Worm (Caenorhabditis elegans) whole organism, L1 larva: Measurements from ENCODE around the gene ghi-1.

ENCODE experiments used
- C04F5.9 ChIP-seq: sonication (generic microtip); optimal IDR thresholded peaks from 2 replicates; lab custom pipeline; 2016; ENCODE audit warnings: missing genetic modification characterization, missing compliant biosample characterization
- C16A3.4 ChIP-seq: fragments of 150-350 bp; optimal IDR thresholded peaks from 2 replicates; lab custom pipeline; 2014; ENCODE audit warnings: missing biosample characterization, missing genetic modification characterization
- C34B4.2 ChIP-seq: sonication (generic microtip); optimal IDR thresholded peaks from 2 replicates; lab custom pipeline; 2017; ENCODE audit warnings: mild to moderate bottlenecking, missing genetic modification characterization, missing compliant biosample characterization
- alr-1 ChIP-seq: fragments of 200-800 bp; sonication (Bioruptor generic); optimal IDR thresholded peaks from 2 replicates; lab custom pipeline; 2018; ENCODE audit warnings: borderline replicate concordance, mild to moderate bottlenecking, missing genetic modification characterization, missing compliant biosample characterization
- aly-2 ChIP-seq: fragments of 150-350 bp; optimal IDR thresholded peaks from 2 replicates; lab custom pipeline; 2014; ENCODE audit warnings: missing biosample characterization, missing genetic modification characterization
- ceh-8 ChIP-seq: fragments of 200-800 bp; sonication (Bioruptor generic); optimal IDR thresholded peaks from 2 replicates; lab custom pipeline; 2018; ENCODE audit warnings: mild to moderate bottlenecking, missing genetic modification characterization, moderate library complexity, missing compliant biosample characterization
- ceh-82 ChIP-seq, 3 experiments: fragments of 150-350 bp in 1 of 3; sonication (generic microtip) in 2 of 3; optimal IDR thresholded peaks; 2 replicates each; lab custom pipeline; 2014 to 2017; ENCODE audit warnings: missing biosample characterization in 3 of 3, missing genetic modification characterization in 3 of 3
- ces-1 ChIP-seq: fragments of 150-350 bp; optimal IDR thresholded peaks from 2 replicates; lab custom pipeline; 2014; ENCODE audit warnings: missing biosample characterization, missing genetic modification reagents, missing genetic modification characterization
- dpl-1 ChIP-seq, 3 experiments: fragments of 150-350 bp in 2 of 3; sonication (generic microtip) in 1 of 3; optimal IDR thresholded peaks; 2 replicates each; lab custom pipeline; 2014 to 2017; ENCODE audit warnings: missing biosample characterization in 3 of 3, missing genetic modification characterization in 3 of 3, missing genetic modification reagents in 3 of 3
- efl-1 ChIP-seq, 4 experiments: fragments of 150-350 bp; optimal IDR thresholded peaks in 3 of 4; peaks in 1 of 4; 1 replicate in 1 of 4; 2 replicates in 3 of 4; lab custom pipeline; 2014; ENCODE audit warnings: missing biosample characterization in 2 of 4, missing genetic modification characterization in 2 of 4, missing genetic modification reagents in 2 of 4
- elt-3 ChIP-seq, 6 experiments: fragments of 150-350 bp in 1 of 6; sonication (generic microtip); optimal IDR thresholded peaks; 2 replicates each; lab custom pipeline; 2017 to 2018; ENCODE audit warnings: missing biosample characterization in 6 of 6, missing genetic modification characterization in 6 of 6, inconsistent platforms in 1 of 6
- fkh-10 ChIP-seq: sonication (generic microtip); optimal IDR thresholded peaks from 2 replicates; lab custom pipeline; 2017; ENCODE audit warnings: missing biosample characterization, missing genetic modification reagents, missing genetic modification characterization
- fkh-8 ChIP-seq: sonication (generic microtip); optimal IDR thresholded peaks from 2 replicates; lab custom pipeline; 2016; ENCODE audit warnings: mild to moderate bottlenecking, missing genetic modification characterization, missing compliant biosample characterization
- hpl-2 ChIP-seq: fragments of 150-350 bp; optimal IDR thresholded peaks from 2 replicates; lab custom pipeline; 2014; ENCODE audit warnings: missing biosample characterization, missing genetic modification reagents, missing genetic modification characterization
- jun-1 ChIP-seq: fragments of 150-350 bp; optimal IDR thresholded peaks from 2 replicates; lab custom pipeline; 2014; ENCODE audit warnings: missing biosample characterization, missing genetic modification reagents, missing genetic modification characterization
- lin-14 ChIP-seq: fragments of 200-800 bp; sonication (Bioruptor generic); optimal IDR thresholded peaks from 2 replicates; lab custom pipeline; 2018; ENCODE audit warnings: mild to moderate bottlenecking, missing genetic modification characterization, moderate library complexity, missing compliant biosample characterization
- lin-35 ChIP-seq, 2 experiments: fragments of 150-350 bp; optimal IDR thresholded peaks; 2 replicates each; lab custom pipeline; 2014; ENCODE audit warnings: missing biosample characterization in 2 of 2, missing genetic modification characterization in 2 of 2, missing genetic modification reagents in 2 of 2
- lsy-2 ChIP-seq, 2 experiments: fragments of 150-350 bp; optimal IDR thresholded peaks; 2 replicates each; lab custom pipeline; 2014; ENCODE audit warnings: missing biosample characterization in 2 of 2, missing genetic modification characterization in 2 of 2
- mdl-1 ChIP-seq, 2 experiments: fragments of 150-350 bp; optimal IDR thresholded peaks; 2 replicates each; lab custom pipeline; 2014 to 2017; ENCODE audit warnings: missing biosample characterization in 2 of 2, missing genetic modification characterization in 2 of 2, inconsistent platforms in 1 of 2
- mef-2 ChIP-seq: fragments of 150-350 bp; optimal IDR thresholded peaks from 2 replicates; lab custom pipeline; 2014; ENCODE audit warnings: missing biosample characterization, missing genetic modification characterization
- nhr-11 ChIP-seq: fragments of 150-350 bp; optimal IDR thresholded peaks from 2 replicates; lab custom pipeline; 2014; ENCODE audit warnings: missing biosample characterization, missing genetic modification characterization
- nhr-12 ChIP-seq: sonication (generic microtip); optimal IDR thresholded peaks from 2 replicates; lab custom pipeline; 2017; ENCODE audit warnings: missing biosample characterization, missing genetic modification characterization
- nhr-20 ChIP-seq: sonication (generic microtip); optimal IDR thresholded peaks from 2 replicates; lab custom pipeline; 2016; ENCODE audit warnings: mild to moderate bottlenecking, missing genetic modification characterization, missing compliant biosample characterization
- nhr-28 ChIP-seq: fragments of 150-350 bp; optimal IDR thresholded peaks from 2 replicates; lab custom pipeline; 2014; ENCODE audit warnings: missing biosample characterization, missing genetic modification characterization
- nhr-47 ChIP-seq: sonication (generic microtip); optimal IDR thresholded peaks from 2 replicates; lab custom pipeline; 2016; ENCODE audit warnings: mild to moderate bottlenecking, missing genetic modification characterization, moderate library complexity, missing compliant biosample characterization
- nhr-71 ChIP-seq: sonication (generic microtip); optimal IDR thresholded peaks from 2 replicates; lab custom pipeline; 2016; ENCODE audit warnings: mild to moderate bottlenecking, missing genetic modification characterization, moderate library complexity, missing compliant biosample characterization
- nhr-84 ChIP-seq: sonication (generic microtip); optimal IDR thresholded peaks from 2 replicates; lab custom pipeline; 2017; ENCODE audit warnings: missing biosample characterization, missing genetic modification characterization
- nhr-85 ChIP-seq: sonication (generic microtip); peaks from one replicate; lab custom pipeline; 2016; ENCODE audit warnings: missing genetic modification characterization, inconsistent platforms, missing compliant biosample characterization
- nhr-90 ChIP-seq: sonication (generic microtip); optimal IDR thresholded peaks from 2 replicates; lab custom pipeline; 2016; ENCODE audit warnings: mild to moderate bottlenecking, missing genetic modification characterization, missing compliant biosample characterization; ENCODE audit not compliant: poor library complexity
- pqm-1 ChIP-seq: sonication (generic microtip); optimal IDR thresholded peaks from 3 replicates; lab custom pipeline; 2017; ENCODE audit warnings: missing biosample characterization, missing genetic modification characterization
- skn-1 ChIP-seq: fragments of 150-350 bp; optimal IDR thresholded peaks from 2 replicates; lab custom pipeline; 2014; ENCODE audit warnings: missing biosample characterization, missing genetic modification characterization
- snpc-4 ChIP-seq: fragments of 150-350 bp; optimal IDR thresholded peaks from 2 replicates; lab custom pipeline; 2014; ENCODE audit warnings: missing biosample characterization, missing genetic modification characterization
- snu-23 ChIP-seq: sonication (generic microtip); optimal IDR thresholded peaks from 2 replicates; lab custom pipeline; 2016; ENCODE audit warnings: missing genetic modification characterization, missing compliant biosample characterization
- sox-4 ChIP-seq: sonication (generic microtip); optimal IDR thresholded peaks from 2 replicates; lab custom pipeline; 2016; ENCODE audit warnings: missing genetic modification characterization, missing compliant biosample characterization
- sup-37 ChIP-seq: fragments of 200-800 bp; sonication (Bioruptor generic); optimal IDR thresholded peaks from 2 replicates; lab custom pipeline; 2018; ENCODE audit warnings: mild to moderate bottlenecking, missing genetic modification characterization, missing compliant biosample characterization
- swsn-7 ChIP-seq: sonication (generic microtip); optimal IDR thresholded peaks from 2 replicates; lab custom pipeline; 2016; ENCODE audit warnings: missing genetic modification characterization, missing compliant biosample characterization
- unc-130 ChIP-seq: fragments of 150-350 bp; optimal IDR thresholded peaks from 2 replicates; lab custom pipeline; 2017; ENCODE audit warnings: missing biosample characterization, missing genetic modification characterization, inconsistent platforms
- unc-86 ChIP-seq: sonication (generic microtip); optimal IDR thresholded peaks from 2 replicates; lab custom pipeline; 2016; ENCODE audit warnings: missing genetic modification characterization, missing compliant biosample characterization
- xbp-1 ChIP-seq: sonication (generic microtip); optimal IDR thresholded peaks from 2 replicates; lab custom pipeline; 2016; ENCODE audit warnings: missing genetic modification characterization, missing compliant biosample characterization
- zag-1 ChIP-seq: fragments of 150-350 bp; optimal IDR thresholded peaks from 2 replicates; lab custom pipeline; 2014; ENCODE audit warnings: missing biosample characterization, missing genetic modification characterization
- zip-4 ChIP-seq: fragments of 200-800 bp; sonication (Bioruptor generic); optimal IDR thresholded peaks from 2 replicates; lab custom pipeline; 2018; ENCODE audit warnings: mild to moderate bottlenecking, missing genetic modification characterization, moderate library complexity, missing compliant biosample characterization

Gene ghi-1

ce11 chrII:11612034-11612723, 34.4 kb upstream of the ghi-1 start, which contains the start of gene F07A11.5:
Gene F07A11.5, plus strand, starts transcription at chrII:11612300.
- TF ChIP-seq skn-1 (tag; lab: Kevin White, UChicago): no peak
- TF ChIP-seq efl-1 (optimal IDR thresholded peaks at IDR 0.05; lab: Kevin White, UChicago): no peak
- TF ChIP-seq efl-1 (GFP tag; optimal IDR thresholded peaks at IDR 0.05 in 1 of 2; lab: Kevin White, UChicago): peak in 1 of 2 experiments; percentile 52

DNA sequence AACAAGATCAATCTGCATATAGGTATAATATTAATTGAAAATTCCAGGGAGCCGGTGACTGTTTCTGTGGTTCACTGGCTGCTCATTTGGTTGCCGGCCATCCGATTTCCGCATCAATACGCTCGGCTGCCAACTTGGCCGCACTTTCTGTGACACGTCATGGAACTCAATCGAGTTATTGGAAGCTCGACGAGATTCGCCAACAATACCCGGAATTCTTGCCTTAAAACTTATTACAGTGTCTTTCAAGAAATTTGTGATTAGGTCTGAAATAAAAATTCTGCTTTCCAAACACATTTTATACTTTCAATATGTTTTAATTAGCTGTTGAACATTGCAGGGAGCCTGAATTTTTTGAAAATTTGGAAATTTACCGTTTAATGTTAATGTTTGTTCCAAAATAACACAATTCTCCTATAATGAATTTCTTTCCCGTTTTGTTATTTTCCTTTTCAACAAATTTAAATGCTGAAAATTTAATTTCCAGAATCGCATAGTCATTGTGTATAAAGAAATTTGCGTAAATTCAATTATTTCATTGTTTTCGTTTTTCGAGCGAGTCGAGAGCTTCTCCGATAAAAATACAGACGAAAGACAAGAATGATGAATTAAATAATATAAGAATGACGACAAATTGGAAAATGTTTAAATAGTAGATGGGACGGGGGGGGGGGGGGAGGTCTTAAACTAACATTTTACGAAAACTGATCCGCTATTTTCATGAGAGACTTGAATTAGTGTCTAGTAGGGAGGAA, 32.3 kb upstream of the ghi-1 start:
- TF ChIP-seq aly-2 (tag; lab: Kevin White, UChicago) (peak; percentile 61), snpc-4 (no peak), fkh-8 (tag; lab: Kevin White, UChicago) (peak; percentile 36)

- TF ChIP-seq sup-37 (no peak), efl-1 (optimal IDR thresholded peaks at IDR 0.05; lab: Kevin White, UChicago) (no peak), efl-1 (GFP tag; optimal IDR thresholded peaks at IDR 0.05 in 1 of 2; lab: Kevin White, UChicago) (peak in 1 of 2 experiments; percentile 58), C04F5.9 (tag; lab: Kevin White, UChicago) (no peak)
Measured at ce11 chrII:11616333-11616942, 30.1 kb upstream of the ghi-1 start.

- TF ChIP-seq jun-1: no peak
- TF ChIP-seq elt-3 (tag; optimal IDR thresholded peaks at IDR 0.05; lab: Kevin White, UChicago): peak in 1 of 6 experiments; percentile 55
- TF ChIP-seq nhr-11 (tag; lab: Kevin White, UChicago): no peak
- peak in 1 of 2 experiments; percentile 14 for TF ChIP-seq lin-35 (GFP tag; optimal IDR thresholded peaks at IDR 0.05; lab: Kevin White, UChicago)
- TF ChIP-seq pqm-1: no peak
- TF ChIP-seq dpl-1 (GFP tag; optimal IDR thresholded peaks at IDR 0.05; lab: Kevin White, UChicago): peak in 1 of 3 experiments; percentile 12
- no peak for TF ChIP-seq nhr-12
- TF ChIP-seq skn-1 (tag; lab: Kevin White, UChicago): no peak
- no peak for TF ChIP-seq aly-2 (tag; lab: Kevin White, UChicago)
- TF ChIP-seq mef-2 (tag; lab: Kevin White, UChicago): no peak
- TF ChIP-seq ceh-8 (GFP tag; lab: Kevin White, UChicago): no peak
- TF ChIP-seq alr-1: no peak
- no peak for TF ChIP-seq fkh-10 (GFP tag; lab: Kevin White, UChicago)
- TF ChIP-seq C16A3.4 (tag; lab: Kevin White, UChicago): peak; percentile 22
- no peak for TF ChIP-seq nhr-84
- TF ChIP-seq lsy-2 (tag; optimal IDR thresholded peaks at IDR 0.05; lab: Kevin White, UChicago): peak; percentile 5 to 24
- TF ChIP-seq swsn-7 (tag; lab: Kevin White, UChicago): no peak
- TF ChIP-seq snpc-4: no peak
- TF ChIP-seq mdl-1 (tag; optimal IDR thresholded peaks at IDR 0.05; lab: Kevin White, UChicago): peak in 1 of 2 experiments; percentile 26
- no peak for TF ChIP-seq unc-86 (tag; lab: Kevin White, UChicago)
- no peak for TF ChIP-seq sup-37
- TF ChIP-seq nhr-71 (tag; lab: Kevin White, UChicago): peak; percentile 18
- no peak for TF ChIP-seq hpl-2 (GFP tag; lab: Kevin White, UChicago)
- TF ChIP-seq zip-4: no peak
- TF ChIP-seq lin-14 (GFP tag; lab: Kevin White, UChicago): peak; percentile 85
- peak; percentile 75 for TF ChIP-seq nhr-85 (tag; lab: Kevin White, UChicago)
- TF ChIP-seq sox-4 (tag; lab: Kevin White, UChicago): no peak
- no peak for TF ChIP-seq ces-1
- TF ChIP-seq nhr-90 (tag; lab: Kevin White, UChicago): no peak
- TF ChIP-seq xbp-1 (tag; lab: Kevin White, UChicago): no peak
- no peak for TF ChIP-seq ceh-82 (tag; optimal IDR thresholded peaks at IDR 0.05; lab: Kevin White, UChicago)
- no peak for TF ChIP-seq unc-130 (tag; lab: Kevin White, UChicago)
- TF ChIP-seq nhr-47 (tag; lab: Kevin White, UChicago): no peak
- no peak for TF ChIP-seq zag-1
- no peak for TF ChIP-seq fkh-8 (tag; lab: Kevin White, UChicago)
- no peak for TF ChIP-seq nhr-28 (tag; lab: Kevin White, UChicago)
- peak; percentile 27 for TF ChIP-seq nhr-20 (tag; lab: Kevin White, UChicago)
- no peak for TF ChIP-seq C34B4.2 (tag; lab: Kevin White, UChicago)
- TF ChIP-seq snu-23 (GFP tag; lab: Kevin White, UChicago): peak; percentile 1
Measured at ce11 chrII:11617715-11618114, 28.8 kb upstream of the ghi-1 start.
